Fruit fly (Drosophila melanogaster) whole organism, adult: ENCODE measurements around the gene Eig71Eb.

Experiments used
- CG11617 ChIP-seq: fragments of 200-800 bp; sonication (Bioruptor generic); optimal IDR thresholded peaks from 2 replicates; lab custom pipeline; 2017; ENCODE audit warnings: mild to moderate bottlenecking, missing biosample characterization, missing genetic modification reagents, missing genetic modification characterization
- CG12768 ChIP-seq: fragments of 200-800 bp; sonication (Bioruptor generic); optimal IDR thresholded peaks from 2 replicates; lab custom pipeline; 2017; ENCODE audit warnings: missing biosample characterization, missing genetic modification characterization, mild to moderate bottlenecking, moderate library complexity, missing genetic modification reagents
- CG14711 ChIP-seq: fragments of 200-800 bp; sonication (Bioruptor generic); optimal IDR thresholded peaks from 2 replicates; lab custom pipeline; 2018; ENCODE audit warnings: missing biosample characterization, mild to moderate bottlenecking, missing genetic modification characterization, moderate library complexity
- CG1620 ChIP-seq: fragments of 200-800 bp; sonication (Bioruptor generic); optimal IDR thresholded peaks from 2 replicates; lab custom pipeline; 2016; ENCODE audit warnings: missing biosample characterization, missing genetic modification characterization
- CG33017 ChIP-seq: fragments of 200-800 bp; sonication (Bioruptor generic); optimal IDR thresholded peaks from 2 replicates; lab custom pipeline; 2018; ENCODE audit warnings: missing biosample characterization, mild to moderate bottlenecking, missing genetic modification characterization, moderate library complexity
- CG7045 ChIP-seq: fragments of 200-800 bp; sonication (Bioruptor generic); optimal IDR thresholded peaks from 2 replicates; lab custom pipeline; 2017; ENCODE audit warnings: missing biosample characterization, mild to moderate bottlenecking, missing genetic modification characterization
- Crg-1 ChIP-seq: fragments of 200-800 bp; sonication (Bioruptor generic); optimal IDR thresholded peaks from 2 replicates; lab custom pipeline; 2016; ENCODE audit warnings: missing biosample characterization, missing genetic modification characterization
- Hr96 ChIP-seq: fragments of 200-800 bp; sonication (Bioruptor generic); optimal IDR thresholded peaks from 2 replicates; lab custom pipeline; 2016; ENCODE audit warnings: missing biosample characterization, missing genetic modification characterization
- Mnt ChIP-seq: fragments of 200-800 bp; sonication (Bioruptor generic); optimal IDR thresholded peaks from 2 replicates; lab custom pipeline; 2016; ENCODE audit warnings: missing biosample characterization, mild to moderate bottlenecking, missing genetic modification characterization
- cnc ChIP-seq, 2 experiments: fragments of >200 bp; optimal IDR thresholded peaks; 2 replicates each; lab custom pipeline; 2017

DNA sequence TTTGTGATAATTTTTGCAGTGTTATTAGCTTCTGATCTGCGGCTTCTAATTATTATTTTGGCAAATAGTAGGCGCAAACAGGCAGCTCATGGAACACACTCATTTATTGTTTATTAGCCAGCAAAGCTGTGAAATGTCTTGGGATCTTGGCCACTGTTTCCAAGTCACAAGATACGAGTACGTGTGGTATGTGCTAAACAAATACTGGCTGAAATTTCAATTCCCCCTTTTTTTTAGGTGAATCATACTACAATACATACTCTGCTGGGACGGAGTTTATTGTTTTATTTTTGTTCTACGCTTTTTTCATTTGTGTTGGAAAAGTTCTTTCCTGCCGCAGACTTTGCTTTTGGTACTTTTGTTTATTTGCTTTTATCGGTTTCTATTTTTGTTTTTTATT is 18.7 kb upstream of the Eig71Eb start:
- no peak for TF ChIP-seq cnc (optimal IDR thresholded peaks at IDR 0.05; lab: Kevin White, UChicago)
- TF ChIP-seq Crg-1 (GFP tag; lab: Kevin White, UChicago) = no peak
- TF ChIP-seq CG33017 (tag; lab: Kevin White, UChicago) = no peak
- no peak for TF ChIP-seq Hr96 (GFP tag; lab: Kevin White, UChicago)
- TF ChIP-seq CG7045 (GFP tag; lab: Kevin White, UChicago) = no peak
- no peak for TF ChIP-seq CG11617 (GFP tag; lab: Kevin White, UChicago)
- TF ChIP-seq CG14711 (tag; lab: Kevin White, UChicago) = no peak
- no peak for TF ChIP-seq Mnt (GFP tag; lab: Kevin White, UChicago)
- no peak for TF ChIP-seq CG1620 (GFP tag; lab: Kevin White, UChicago)
- no peak for TF ChIP-seq CG12768 (GFP tag; lab: Kevin White, UChicago)
